Fruit fly (Drosophila melanogaster): ENCODE data around the gene CG15739.

- TF ChIP-seq CG5204 (GFP tag; optimal IDR thresholded peaks at IDR 0.05), result no peak
- no peak for TF ChIP-seq Crg-1 (GFP tag; optimal IDR thresholded peaks at IDR 0.05)
- no peak for TF ChIP-seq Mnt (GFP tag; optimal IDR thresholded peaks at IDR 0.05)
- no peak for TF ChIP-seq CG33017 (tag; optimal IDR thresholded peaks at IDR 0.05)
- no peak for TF ChIP-seq cic (GFP tag; optimal IDR thresholded peaks at IDR 0.05)
- TF ChIP-seq Hr96 (GFP tag; optimal IDR thresholded peaks at IDR 0.05), result no peak
- no peak for TF ChIP-seq pad (GFP tag; optimal IDR thresholded peaks at IDR 0.05)
Observed at dm6 chrX:11868866-11869265, 4.3 kb upstream of the CG15739 start, which contains the start of the genes Nrd1 and CG1847.

Measured in whole organism, adult.